Worm (Caenorhabditis elegans) whole organism, L3 larva: ENCODE data around the gene C02F5.5.

Experiments
- aly-2 ChIP-seq: fragments of 150-350 bp; optimal IDR thresholded peaks from 2 replicates; lab custom pipeline; 2014; ENCODE audit warnings: missing biosample characterization, missing genetic modification characterization
- ceh-9 ChIP-seq: sonication (generic microtip); optimal IDR thresholded peaks from 2 replicates; lab custom pipeline; 2018; ENCODE audit warnings: missing biosample characterization, missing genetic modification characterization
- daf-12 ChIP-seq: fragments of 150-350 bp; optimal IDR thresholded peaks from 2 replicates; lab custom pipeline; 2014; ENCODE audit warnings: missing biosample characterization, missing genetic modification reagents, missing genetic modification characterization
- lin-39 ChIP-seq: fragments of 150-350 bp; optimal IDR thresholded peaks from 2 replicates; lab custom pipeline; 2018; ENCODE audit warnings: missing biosample characterization, missing genetic modification reagents, missing genetic modification characterization
- mdl-1 ChIP-seq: fragments of 150-350 bp; optimal IDR thresholded peaks from 2 replicates; lab custom pipeline; 2014; ENCODE audit warnings: missing biosample characterization, missing genetic modification characterization
- pqm-1 ChIP-seq: fragments of 150-350 bp; optimal IDR thresholded peaks from 2 replicates; lab custom pipeline; 2017; ENCODE audit warnings: missing biosample characterization, missing genetic modification characterization, inconsistent platforms
- tbx-2 ChIP-seq: sonication (generic microtip); optimal IDR thresholded peaks from 2 replicates; lab custom pipeline; 2016; ENCODE audit warnings: mild to moderate bottlenecking, missing genetic modification characterization, missing compliant biosample characterization
- unc-39 ChIP-seq: sonication (generic microtip); optimal IDR thresholded peaks from 4 replicates; lab custom pipeline; 2017; ENCODE audit warnings: missing biosample characterization, missing genetic modification characterization
- unc-62 ChIP-seq: fragments of 150-350 bp; sonication (generic microtip); optimal IDR thresholded peaks from 4 replicates; lab custom pipeline; 2014; ENCODE audit warnings: missing biosample characterization, missing genetic modification reagents, missing genetic modification characterization
- zag-1 ChIP-seq: fragments of 150-350 bp; optimal IDR thresholded peaks from 2 replicates; lab custom pipeline; 2014; ENCODE audit warnings: missing biosample characterization, missing genetic modification characterization
- ztf-4 ChIP-seq: fragments of 150-350 bp; optimal IDR thresholded peaks from 2 replicates; lab custom pipeline; 2014; ENCODE audit warnings: missing biosample characterization, missing genetic modification characterization

- no peak for TF ChIP-seq unc-62 (GFP tag; lab: Kevin White, UChicago)
- no peak for TF ChIP-seq mdl-1 (tag; lab: Kevin White, UChicago)
- no peak for TF ChIP-seq aly-2
- TF ChIP-seq lin-39 (tag; lab: Kevin White, UChicago), result no peak
- TF ChIP-seq unc-39 (tag; lab: Kevin White, UChicago), result no peak
- TF ChIP-seq zag-1 (tag; lab: Kevin White, UChicago), result no peak
- no peak for TF ChIP-seq ceh-9 (tag; lab: Kevin White, UChicago)
- TF ChIP-seq pqm-1, result no peak
- no peak for TF ChIP-seq tbx-2
- no peak for TF ChIP-seq ztf-4 (tag; lab: Kevin White, UChicago)
- no peak for TF ChIP-seq daf-12
Observed at ce11 chrIII:8249381-8249780, 13.4 kb downstream of the C02F5.5 start, which contains the start of the genes C02F5.10 and C02F5.2.
